Worm (Caenorhabditis elegans) whole organism, young adult: ENCODE data around the gene lips-17.

Experiments used
- F22D6.2 ChIP-seq: sonication (generic microtip); optimal IDR thresholded peaks from 2 replicates; lab custom pipeline; 2016; ENCODE audit warnings: mild to moderate bottlenecking, missing genetic modification characterization, missing compliant biosample characterization
- F23B12.7 ChIP-seq: sonication (generic microtip); optimal IDR thresholded peaks from 2 replicates; lab custom pipeline; 2017; ENCODE audit warnings: missing genetic modification characterization, mild to moderate bottlenecking, missing compliant biosample characterization, antibody characterized with exemption, moderate library complexity; ENCODE audit not compliant: insufficient read depth
- F55B11.4 ChIP-seq: sonication (generic microtip); optimal IDR thresholded peaks from 2 replicates; lab custom pipeline; 2016; ENCODE audit warnings: missing compliant biosample characterization, missing genetic modification characterization, borderline replicate concordance; ENCODE audit not compliant: insufficient read depth
- K12H6.12 ChIP-seq: fragments of 200-800 bp; sonication (Bioruptor generic); optimal IDR thresholded peaks from 2 replicates; lab custom pipeline; 2018; ENCODE audit warnings: mild to moderate bottlenecking, missing genetic modification characterization, missing compliant biosample characterization
- T26A5.8 ChIP-seq: sonication (generic microtip); optimal IDR thresholded peaks from 2 replicates; lab custom pipeline; 2016; ENCODE audit warnings: missing genetic modification characterization, missing compliant biosample characterization
- attf-6 ChIP-seq: fragments of 200-800 bp; sonication (Bioruptor generic); IDR thresholded peaks from 2 replicates; pipeline ENCODE4 v1.3.6; 2022; ENCODE audit warnings: missing genetic modification reagents, missing genetic modification characterization, missing compliant biosample characterization
- cebp-1 ChIP-seq, 2 experiments: fragments of 200-800 bp in 1 of 2; sonication (Bioruptor generic) in 1 of 2; sonication (generic microtip) in 1 of 2; IDR thresholded peaks in 1 of 2; optimal IDR thresholded peaks in 1 of 2; 2 replicates each; pipeline versions ENCODE4 v1.3.6 to Lab custom; 2017 to 2022; ENCODE audit warnings: missing compliant biosample characterization in 2 of 2, missing genetic modification characterization in 2 of 2, mild to moderate bottlenecking in 1 of 2, missing genetic modification reagents in 1 of 2, moderate library complexity in 1 of 2
- ceh-58 ChIP-seq: fragments of 200-800 bp; sonication (Bioruptor generic); IDR thresholded peaks from 2 replicates; pipeline ENCODE4 v1.3.6; 2022; ENCODE audit warnings: missing genetic modification characterization, missing compliant biosample characterization
- dox-1 ChIP-seq: fragments of 200-800 bp; sonication (Bioruptor generic); IDR thresholded peaks from 2 replicates; pipeline ENCODE4 v1.3.6; 2022; ENCODE audit warnings: missing genetic modification reagents, missing genetic modification characterization, missing compliant biosample characterization
- efl-1 ChIP-seq: fragments of 150-350 bp; optimal IDR thresholded peaks from 2 replicates; lab custom pipeline; 2014; ENCODE audit warnings: missing biosample characterization, missing genetic modification reagents, missing genetic modification characterization
- egrh-3 ChIP-seq: fragments of 200-800 bp; sonication (Bioruptor generic); IDR thresholded peaks from 2 replicates; pipeline ENCODE4 v1.3.6; 2022; ENCODE audit warnings: missing genetic modification reagents, missing genetic modification characterization, missing compliant biosample characterization
- ets-4 ChIP-seq: fragments of 200-800 bp; sonication (Bioruptor generic); optimal IDR thresholded peaks from 2 replicates; lab custom pipeline; 2018; ENCODE audit warnings: mild to moderate bottlenecking, missing genetic modification characterization, missing compliant biosample characterization
- him-1 ChIP-seq: sonication (generic microtip); optimal IDR thresholded peaks from 2 replicates; lab custom pipeline; 2016; ENCODE audit warnings: missing genotype, missing genetic modification reagents, missing genetic modification characterization, missing compliant biosample characterization
- hlh-12 ChIP-seq: sonication (generic microtip); optimal IDR thresholded peaks from 2 replicates; lab custom pipeline; 2016; ENCODE audit warnings: missing genetic modification characterization, missing compliant biosample characterization
- hmg-1.2 ChIP-seq: fragments of 200-800 bp; sonication (Bioruptor generic); IDR thresholded peaks from 2 replicates; pipeline ENCODE4 v1.3.6; 2022; ENCODE audit warnings: missing genetic modification reagents, missing genetic modification characterization, missing compliant biosample characterization
- hmg-20 ChIP-seq: fragments of 200-800 bp; sonication (Bioruptor generic); IDR thresholded peaks from 2 replicates; pipeline ENCODE4 v1.3.6; 2022; ENCODE audit warnings: missing genetic modification reagents, missing genetic modification characterization, missing compliant biosample characterization
- lag-1 ChIP-seq: fragments of 200-800 bp; sonication (Bioruptor generic); IDR thresholded peaks from 2 replicates; pipeline ENCODE4 v1.3.6; 2022; ENCODE audit warnings: missing genetic modification reagents, missing genetic modification characterization, missing compliant biosample characterization
- lin-35 ChIP-seq, 3 experiments: fragments of 150-350 bp in 2 of 3; sonication (generic microtip) in 1 of 3; optimal IDR thresholded peaks; 2 replicates each; lab custom pipeline; 2014 to 2018; ENCODE audit warnings: missing biosample characterization in 3 of 3, missing genetic modification characterization in 3 of 3, missing genetic modification reagents in 3 of 3
- lin-40 ChIP-seq: sonication (generic microtip); optimal IDR thresholded peaks from 2 replicates; lab custom pipeline; 2016; ENCODE audit warnings: missing genetic modification characterization, mild to moderate bottlenecking, missing compliant biosample characterization, missing genotype, missing genetic modification reagents
- lir-1 ChIP-seq: fragments of 200-800 bp; sonication (Bioruptor generic); conservative IDR thresholded peaks from 2 replicates; pipeline ENCODE4 v1.3.6; 2022; ENCODE audit warnings: missing genetic modification reagents, missing genetic modification characterization, missing compliant biosample characterization
- madf-10 ChIP-seq: sonication (generic microtip); optimal IDR thresholded peaks from 2 replicates; lab custom pipeline; 2016; ENCODE audit warnings: mild to moderate bottlenecking, missing genetic modification characterization, missing compliant biosample characterization
- madf-3 ChIP-seq: fragments of 200-800 bp; sonication (Bioruptor generic); IDR thresholded peaks from 2 replicates; pipeline ENCODE4 v1.3.6; 2022; ENCODE audit warnings: missing genetic modification reagents, missing genetic modification characterization, missing compliant biosample characterization
- madf-6 ChIP-seq: fragments of 200-800 bp; sonication (Bioruptor generic); IDR thresholded peaks from 2 replicates; pipeline ENCODE4 v1.3.6; 2022; ENCODE audit warnings: missing genetic modification reagents, missing genetic modification characterization, missing compliant biosample characterization
- nhr-120 ChIP-seq: fragments of 200-800 bp; sonication (Bioruptor generic); IDR thresholded peaks from 2 replicates; pipeline ENCODE4 v1.3.6; 2022; ENCODE audit warnings: missing genetic modification characterization, missing compliant biosample characterization
- nhr-179 ChIP-seq: sonication (generic microtip); optimal IDR thresholded peaks from 2 replicates; lab custom pipeline; 2016; ENCODE audit warnings: mild to moderate bottlenecking, missing genetic modification characterization, missing compliant biosample characterization
- nhr-27 ChIP-seq: fragments of 200-800 bp; sonication (Bioruptor generic); optimal IDR thresholded peaks from 2 replicates; lab custom pipeline; 2018; ENCODE audit warnings: mild to moderate bottlenecking, missing genetic modification characterization, moderate library complexity, missing compliant biosample characterization
- nhr-80 ChIP-seq: sonication (generic microtip); optimal IDR thresholded peaks from 2 replicates; lab custom pipeline; 2016; ENCODE audit warnings: missing genetic modification characterization, missing compliant biosample characterization
- nhr-90 ChIP-seq: sonication (generic microtip); optimal IDR thresholded peaks from 2 replicates; lab custom pipeline; 2016; ENCODE audit warnings: missing genotype, mild to moderate bottlenecking, missing genetic modification characterization, missing compliant biosample characterization
- pbrm-1 ChIP-seq: fragments of 200-800 bp; sonication (Bioruptor generic); IDR thresholded peaks from 2 replicates; pipeline ENCODE4 v1.3.6; 2022; ENCODE audit warnings: missing genetic modification reagents, missing genetic modification characterization, missing compliant biosample characterization
- sdz-38 ChIP-seq: sonication (generic microtip); optimal IDR thresholded peaks from 2 replicates; lab custom pipeline; 2016; ENCODE audit warnings: missing genotype, missing genetic modification characterization, missing compliant biosample characterization
- snpc-4 ChIP-seq, 5 experiments: fragments of 150-350 bp in 1 of 5; sonication (generic microtip) in 4 of 5; optimal IDR thresholded peaks; 2 replicates each; lab custom pipeline; 2014 to 2018; ENCODE audit warnings: missing genetic modification characterization in 5 of 5, missing biosample characterization in 3 of 5, antibody characterized with exemption in 2 of 5, mild to moderate bottlenecking in 2 of 5, missing compliant biosample characterization in 2 of 5, missing genotype in 2 of 5, moderate library complexity in 2 of 5, missing genetic modification reagents in 1 of 5
- tbp1 ChIP-seq: fragments of 200-800 bp; sonication (Bioruptor generic); optimal IDR thresholded peaks from 2 replicates; lab custom pipeline; 2018; ENCODE audit warnings: mild to moderate bottlenecking, missing genetic modification characterization, missing compliant biosample characterization
- tlf-1 ChIP-seq: fragments of 200-800 bp; sonication (Bioruptor generic); optimal IDR thresholded peaks from 2 replicates; lab custom pipeline; 2018; ENCODE audit warnings: mild to moderate bottlenecking, missing genetic modification characterization, missing compliant biosample characterization

Gene lips-17

ce11 chrII:7605306-7605705 lies 2.7 kb upstream of the lips-17 start, which contains the start of gene osm-8:
TSS of gene osm-8 (minus strand) at chrII:7605406.
- TF ChIP-seq snpc-4 (GFP tag; optimal IDR thresholded peaks at IDR 0.05; lab: Kevin White, UChicago) (no peak), snpc-4 (tag; optimal IDR thresholded peaks at IDR 0.05; lab: Kevin White, UChicago) (no peak)

ce11 chrII:7613241-7613782 lies 5.3 kb downstream of the lips-17 start, which contains the start of the genes oig-4 and R07G3.7:
TSS of gene oig-4 (plus strand) at chrII:7613541.
TSS of gene R07G3.7 (minus strand) at chrII:7613732.
- TF ChIP-seq madf-10 (tag; lab: Kevin White, UChicago) (no peak), F22D6.2 (tag; lab: Kevin White, UChicago) (no peak), K12H6.12 (tag; lab: Kevin White, UChicago) (no peak), F55B11.4 (tag; lab: Kevin White, UChicago) (no peak), lin-40 (tag; lab: Kevin White, UChicago) (no peak), tlf-1 (GFP tag; lab: Kevin White, UChicago) (no peak), attf-6 (GFP tag; lab: Robert Waterston, UW) (no peak), nhr-179 (tag; lab: Kevin White, UChicago) (no peak), lir-1 (GFP tag; lab: Robert Waterston, UW) (no peak), him-1 (no peak), hlh-12 (tag; lab: Kevin White, UChicago) (no peak), lag-1 (GFP tag; lab: Robert Waterston, UW) (no peak), snpc-4 (GFP tag; optimal IDR thresholded peaks at IDR 0.05; lab: Kevin White, UChicago) (no peak), snpc-4 (tag; optimal IDR thresholded peaks at IDR 0.05; lab: Kevin White, UChicago) (no peak), sdz-38 (tag; lab: Kevin White, UChicago) (no peak), ceh-58 (GFP tag; lab: Robert Waterston, UW) (no peak), egrh-3 (GFP tag; lab: Robert Waterston, UW) (no peak), nhr-90 (tag; lab: Kevin White, UChicago) (no peak), nhr-80 (tag; lab: Kevin White, UChicago) (no peak), T26A5.8 (no peak), nhr-27 (tag; lab: Kevin White, UChicago) (no peak)

- TF ChIP-seq ets-4 (GFP tag; lab: Kevin White, UChicago), result no peak
- TF ChIP-seq efl-1 (GFP tag; lab: Kevin White, UChicago), result peak; percentile 13
These were observed 6.3 kb downstream of the lips-17 start for ce11 chrII:7614334-7614733.

- TF ChIP-seq dox-1 (peak; percentile 47), F23B12.7 (no peak), madf-6 (GFP tag; lab: Robert Waterston, UW) (peak; percentile 33; the same call in 1 of the 2 replicates), hmg-1.2 (GFP tag; lab: Robert Waterston, UW) (peak; percentile 94), hmg-20 (GFP tag; lab: Robert Waterston, UW) (no peak), pbrm-1 (0 out of 2 replicates have a peak, but pooled peaks have one; percentile 23), cebp-1 (GFP tag; IDR thresholded peaks at IDR 0.05; lab: Robert Waterston, UW) (no peak), cebp-1 (tag; optimal IDR thresholded peaks at IDR 0.05; lab: Kevin White, UChicago) (peak; percentile 2), lin-35 (GFP tag; optimal IDR thresholded peaks at IDR 0.05; lab: Kevin White, UChicago) (peak in 1 of 3 experiments; percentile 14), madf-3 (GFP tag; lab: Robert Waterston, UW) (peak; percentile 92), tbp1 (peak; percentile 16), nhr-120 (GFP tag; lab: Robert Waterston, UW) (no peak)
These were observed 7.4 kb downstream of the lips-17 start for ce11 chrII:7615318-7615891.
